Worm (Caenorhabditis elegans): Measurements from ENCODE around the gene T21E8.7.

- no peak for TF ChIP-seq flh-1 (GFP tag; optimal IDR thresholded peaks at IDR 0.05)
- no peak for TF ChIP-seq ceh-43 (GFP tag; optimal IDR thresholded peaks at IDR 0.05)
- peak; percentile 49 for TF ChIP-seq lin-13 (tag; optimal IDR thresholded peaks at IDR 0.05)
- peak; percentile 17 for TF ChIP-seq nhr-237 (tag; optimal IDR thresholded peaks at IDR 0.05)
- TF ChIP-seq lsy-2 (tag; optimal IDR thresholded peaks at IDR 0.05): no peak
- no peak for TF ChIP-seq unc-62 (GFP tag; optimal IDR thresholded peaks at IDR 0.05)
- no peak for TF ChIP-seq snpc-4 (tag; optimal IDR thresholded peaks at IDR 0.05)
- no peak for TF ChIP-seq nhr-2 (tag; optimal IDR thresholded peaks at IDR 0.05)
- no peak for TF ChIP-seq nhr-76 (tag; optimal IDR thresholded peaks at IDR 0.05)
- no peak for TF ChIP-seq ces-1 (GFP tag; optimal IDR thresholded peaks at IDR 0.05)
Observed at ce11 chrX:10900079-10900724, 16.9 kb downstream of the T21E8.7 start, which contains the start of gene suca-1.

All from whole organism, mixed stage, embryonic.